Fruit fly (Drosophila melanogaster) whole organism, pupa: Measurements from ENCODE around the gene SPoCk.
A peak's percentile ranks its signal among the peaks of the same experiment; 100 is the strongest.

ENCODE experiments used
- CG12605 ChIP-seq: fragments of 200-800 bp; sonication (Bioruptor generic); IDR thresholded peaks from 2 replicates; pipeline ENCODE4 v1.3.6; 2022; ENCODE audit warnings: missing biosample characterization, missing genetic modification characterization
- CG14655 ChIP-seq: fragments of 200-800 bp; sonication (Bioruptor generic); optimal IDR thresholded peaks from 3 replicates; lab custom pipeline; 2017; ENCODE audit warnings: mild to moderate bottlenecking, missing biosample characterization, missing genetic modification reagents, missing genetic modification characterization
- CG15710 ChIP-seq: fragments of 200-800 bp; sonication (Bioruptor generic); optimal IDR thresholded peaks from 2 replicates; lab custom pipeline; 2018; ENCODE audit warnings: missing biosample characterization, mild to moderate bottlenecking, missing genetic modification characterization, moderate library complexity
- EcR ChIP-seq: fragments of 200-800 bp; sonication (Bioruptor generic); optimal IDR thresholded peaks from 3 replicates; lab custom pipeline; 2019; ENCODE audit warnings: missing biosample characterization, missing genetic modification characterization, mild to moderate bottlenecking, moderate library complexity, missing genetic modification reagents

DNA sequence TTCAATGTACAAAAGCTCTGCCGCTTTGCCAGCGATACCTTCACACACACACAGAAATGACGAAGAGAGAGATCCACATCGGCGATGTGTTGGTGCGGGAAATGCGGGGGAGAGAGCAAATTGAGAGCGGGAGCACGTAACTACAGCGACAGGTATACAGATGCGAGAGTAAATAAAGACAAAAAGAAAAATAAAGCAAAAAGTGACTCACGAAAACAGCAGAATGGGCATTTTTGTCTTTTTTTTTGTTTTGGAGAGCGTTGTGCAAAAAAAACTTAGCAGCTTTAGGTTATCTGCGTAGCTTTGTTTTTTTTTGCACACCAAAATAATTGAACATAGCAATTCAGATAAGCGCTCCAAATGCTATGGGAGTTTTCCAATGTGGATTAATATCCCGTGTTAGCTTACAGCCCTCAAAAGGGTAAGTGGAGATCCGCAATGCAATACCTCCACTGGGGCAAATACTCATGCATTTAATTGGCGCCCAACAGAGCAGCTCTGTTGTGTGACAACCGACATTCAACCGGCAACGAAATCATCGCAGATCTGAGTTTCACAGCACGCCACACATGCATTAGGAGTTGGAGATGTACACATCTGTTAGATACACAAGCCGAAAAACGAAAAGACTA is 73.4 kb downstream of the SPoCk start:
- TF ChIP-seq EcR (GFP tag; lab: Kevin White, UChicago), result peak; percentile 72
- TF ChIP-seq CG14655 (GFP tag; lab: Kevin White, UChicago), result peak; percentile 85
- peak; percentile 84 for TF ChIP-seq CG15710 (tag; lab: Kevin White, UChicago)
- TF ChIP-seq CG12605 (GFP tag; lab: Robert Waterston, UW), result peak; percentile 98
